Fruit fly (Drosophila melanogaster): ENCODE measurements around the gene Acsf2.

- TF ChIP-seq nerfin-1 (tag; optimal IDR thresholded peaks at IDR 0.05), result no peak
- no peak for TF ChIP-seq CG9817 (tag; optimal IDR thresholded peaks at IDR 0.05)
- peak; percentile 46 for TF ChIP-seq CG4424 (GFP tag; optimal IDR thresholded peaks at IDR 0.05)
- no peak for TF ChIP-seq pan (optimal IDR thresholded peaks at IDR 0.05)
- no peak for TF ChIP-seq pan (GFP tag; optimal IDR thresholded peaks at IDR 0.05 in 1 of 2, IDR thresholded peaks at IDR 0.05 in 1 of 2)
- no peak for TF ChIP-seq CG7271 (tag; optimal IDR thresholded peaks at IDR 0.05)
These were observed 44.6 kb downstream of the Acsf2 start for dm6 chr2L:5297289-5297960.

Data from whole organism, embryonic.